Worm (Caenorhabditis elegans) whole organism, young adult: ENCODE results near the gene E04D5.5.

Experiments used
- B0019.2 ChIP-seq: fragments of 200-800 bp; sonication (Bioruptor generic); conservative IDR thresholded peaks from 2 replicates; pipeline ENCODE4 v1.3.6; 2022; ENCODE audit warnings: missing genetic modification reagents, missing genetic modification characterization, missing compliant biosample characterization
- B0035.1 ChIP-seq: sonication (generic microtip); optimal IDR thresholded peaks from 2 replicates; lab custom pipeline; 2016; ENCODE audit warnings: missing genetic modification characterization, mild to moderate bottlenecking, missing compliant biosample characterization, missing genotype, missing genetic modification reagents
- B0261.1 ChIP-seq: sonication (generic microtip); optimal IDR thresholded peaks from 2 replicates; lab custom pipeline; 2016; ENCODE audit warnings: mild to moderate bottlenecking, missing genetic modification characterization, moderate library complexity, missing compliant biosample characterization
- F22D6.2 ChIP-seq: sonication (generic microtip); optimal IDR thresholded peaks from 2 replicates; lab custom pipeline; 2016; ENCODE audit warnings: mild to moderate bottlenecking, missing genetic modification characterization, missing compliant biosample characterization
- F33H1.4 ChIP-seq: fragments of 200-800 bp; sonication (Bioruptor generic); IDR thresholded peaks from 2 replicates; pipeline ENCODE4 v1.3.6; 2022; ENCODE audit warnings: missing genetic modification reagents, missing genetic modification characterization, missing compliant biosample characterization
- F49E8.2 ChIP-seq: sonication (generic microtip); optimal IDR thresholded peaks from 3 replicates; lab custom pipeline; 2017; ENCODE audit warnings: missing genetic modification characterization, mild to moderate bottlenecking, missing compliant biosample characterization, antibody characterized with exemption, moderate library complexity; ENCODE audit not compliant: insufficient read depth
- F55B11.4 ChIP-seq: sonication (generic microtip); optimal IDR thresholded peaks from 2 replicates; lab custom pipeline; 2016; ENCODE audit warnings: missing compliant biosample characterization, missing genetic modification characterization, borderline replicate concordance; ENCODE audit not compliant: insufficient read depth
- F57C9.4 ChIP-seq: sonication (generic microtip); optimal IDR thresholded peaks from 2 replicates; lab custom pipeline; 2017; ENCODE audit warnings: mild to moderate bottlenecking, missing genetic modification characterization, missing compliant biosample characterization
- K12H6.12 ChIP-seq: fragments of 200-800 bp; sonication (Bioruptor generic); optimal IDR thresholded peaks from 2 replicates; lab custom pipeline; 2018; ENCODE audit warnings: mild to moderate bottlenecking, missing genetic modification characterization, missing compliant biosample characterization
- Y53F4B.3 ChIP-seq: fragments of 200-800 bp; sonication (Bioruptor generic); IDR thresholded peaks from 2 replicates; pipeline ENCODE4 v1.3.6; 2022; ENCODE audit warnings: missing genetic modification reagents, missing genetic modification characterization, missing compliant biosample characterization
- Y53G8AR.9 ChIP-seq: fragments of 200-800 bp; sonication (Bioruptor generic); conservative IDR thresholded peaks from 2 replicates; pipeline ENCODE4 v1.3.6; 2022; ENCODE audit warnings: missing genetic modification reagents, missing genetic modification characterization, missing compliant biosample characterization
- ama-1 ChIP-seq, 3 experiments: fragments of 150-350 bp in 1 of 3; sonication (generic microtip) in 2 of 3; optimal IDR thresholded peaks; 2 replicates each; lab custom pipeline; 2014 to 2018; ENCODE audit warnings: missing biosample characterization in 2 of 3, missing genetic modification characterization in 2 of 3, missing genetic modification reagents in 2 of 3
- atf-7 ChIP-seq: sonication (generic microtip); optimal IDR thresholded peaks from 2 replicates; lab custom pipeline; 2017; ENCODE audit warnings: mild to moderate bottlenecking, missing genetic modification characterization, missing compliant biosample characterization
- athp-1 ChIP-seq: sonication (generic microtip); optimal IDR thresholded peaks from 2 replicates; lab custom pipeline; 2017; ENCODE audit warnings: mild to moderate bottlenecking, missing genetic modification characterization, missing compliant biosample characterization
- cebp-1 ChIP-seq, 2 experiments: fragments of 200-800 bp in 1 of 2; sonication (Bioruptor generic) in 1 of 2; sonication (generic microtip) in 1 of 2; IDR thresholded peaks in 1 of 2; optimal IDR thresholded peaks in 1 of 2; 2 replicates each; pipeline versions ENCODE4 v1.3.6 to Lab custom; 2017 to 2022; ENCODE audit warnings: missing compliant biosample characterization in 2 of 2, missing genetic modification characterization in 2 of 2, mild to moderate bottlenecking in 1 of 2, missing genetic modification reagents in 1 of 2, moderate library complexity in 1 of 2
- ceh-27 ChIP-seq: fragments of 200-800 bp; sonication (Bioruptor generic); optimal IDR thresholded peaks from 2 replicates; lab custom pipeline; 2018; ENCODE audit warnings: mild to moderate bottlenecking, missing genetic modification characterization, moderate library complexity, missing compliant biosample characterization
- die-1 ChIP-seq: sonication (generic microtip); optimal IDR thresholded peaks from 2 replicates; lab custom pipeline; 2016; ENCODE audit warnings: missing genotype, mild to moderate bottlenecking, missing genetic modification characterization, missing compliant biosample characterization
- dox-1 ChIP-seq: fragments of 200-800 bp; sonication (Bioruptor generic); IDR thresholded peaks from 2 replicates; pipeline ENCODE4 v1.3.6; 2022; ENCODE audit warnings: missing genetic modification reagents, missing genetic modification characterization, missing compliant biosample characterization
- efl-1 ChIP-seq: fragments of 150-350 bp; optimal IDR thresholded peaks from 2 replicates; lab custom pipeline; 2014; ENCODE audit warnings: missing biosample characterization, missing genetic modification reagents, missing genetic modification characterization
- egrh-3 ChIP-seq: fragments of 200-800 bp; sonication (Bioruptor generic); IDR thresholded peaks from 2 replicates; pipeline ENCODE4 v1.3.6; 2022; ENCODE audit warnings: missing genetic modification reagents, missing genetic modification characterization, missing compliant biosample characterization
- ekl-4 ChIP-seq: fragments of 200-800 bp; sonication (Bioruptor generic); IDR thresholded peaks from 2 replicates; pipeline ENCODE4 v1.3.6; 2022; ENCODE audit warnings: missing genetic modification reagents, missing genetic modification characterization, missing compliant biosample characterization
- hlh-26 ChIP-seq: fragments of 200-800 bp; sonication (Bioruptor generic); conservative IDR thresholded peaks from 2 replicates; pipeline ENCODE4 v1.3.6; 2022; ENCODE audit warnings: missing genetic modification reagents, missing genetic modification characterization, missing compliant biosample characterization
- let-607 ChIP-seq, 2 experiments: fragments of 200-800 bp in 1 of 2; sonication (Bioruptor generic) in 1 of 2; sonication (generic microtip) in 1 of 2; optimal IDR thresholded peaks; 2 replicates each; lab custom pipeline; 2016 to 2018; ENCODE audit warnings: mild to moderate bottlenecking in 2 of 2, missing compliant biosample characterization in 2 of 2, missing genetic modification characterization in 2 of 2, moderate library complexity in 2 of 2, missing genotype in 1 of 2
- lin-26 ChIP-seq: fragments of 200-800 bp; sonication (Bioruptor generic); IDR thresholded peaks from 2 replicates; pipeline ENCODE4 v1.3.6; 2022; ENCODE audit warnings: missing genetic modification reagents, missing genetic modification characterization, missing compliant biosample characterization
- madf-10 ChIP-seq: sonication (generic microtip); optimal IDR thresholded peaks from 2 replicates; lab custom pipeline; 2016; ENCODE audit warnings: mild to moderate bottlenecking, missing genetic modification characterization, missing compliant biosample characterization
- madf-8 ChIP-seq: fragments of 200-800 bp; sonication (Bioruptor generic); conservative IDR thresholded peaks from 2 replicates; pipeline ENCODE4 v1.3.6; 2022; ENCODE audit warnings: missing genetic modification reagents, missing genetic modification characterization, missing compliant biosample characterization
- mcd-1 ChIP-seq: fragments of 200-800 bp; sonication (Bioruptor generic); IDR thresholded peaks from 2 replicates; pipeline ENCODE4 v1.3.6; 2022; ENCODE audit warnings: missing genetic modification reagents, missing genetic modification characterization, missing compliant biosample characterization
- mxl-1 ChIP-seq: sonication (generic microtip); optimal IDR thresholded peaks from 2 replicates; lab custom pipeline; 2016; ENCODE audit warnings: missing genetic modification characterization, missing compliant biosample characterization
- nfyb-1 ChIP-seq: fragments of 200-800 bp; sonication (Bioruptor generic); IDR thresholded peaks from 2 replicates; pipeline ENCODE4 v1.3.6; 2022; ENCODE audit warnings: missing genetic modification reagents, missing genetic modification characterization, missing compliant biosample characterization
- nhr-80 ChIP-seq: sonication (generic microtip); optimal IDR thresholded peaks from 2 replicates; lab custom pipeline; 2016; ENCODE audit warnings: missing genetic modification characterization, missing compliant biosample characterization
- pha-4 ChIP-seq: fragments of 150-350 bp; sonication (generic microtip); optimal IDR thresholded peaks from 2 replicates; lab custom pipeline; 2014; ENCODE audit warnings: missing biosample characterization, missing genetic modification reagents, missing genetic modification characterization
- rcor-1 ChIP-seq: fragments of 200-800 bp; sonication (Bioruptor generic); IDR thresholded peaks from 2 replicates; pipeline ENCODE4 v1.3.6; 2022; ENCODE audit warnings: missing genetic modification reagents, missing genetic modification characterization, missing compliant biosample characterization
- snpc-1.3 ChIP-seq: sonication (generic microtip); optimal IDR thresholded peaks from 2 replicates; lab custom pipeline; 2017; ENCODE audit warnings: missing genetic modification characterization, mild to moderate bottlenecking, missing compliant biosample characterization, antibody characterized with exemption, moderate library complexity, missing genotype, missing genetic modification reagents; ENCODE audit not compliant: insufficient read depth
- snpc-3.4 ChIP-seq: sonication (generic microtip); optimal IDR thresholded peaks from 2 replicates; lab custom pipeline; 2017; ENCODE audit warnings: missing genetic modification characterization, mild to moderate bottlenecking, missing compliant biosample characterization, antibody characterized with exemption, moderate library complexity, missing genotype, missing genetic modification reagents
- snpc-4 ChIP-seq, 5 experiments: fragments of 150-350 bp in 1 of 5; sonication (generic microtip) in 4 of 5; optimal IDR thresholded peaks; 2 replicates each; lab custom pipeline; 2014 to 2018; ENCODE audit warnings: missing genetic modification characterization in 5 of 5, missing biosample characterization in 3 of 5, antibody characterized with exemption in 2 of 5, mild to moderate bottlenecking in 2 of 5, missing compliant biosample characterization in 2 of 5, missing genotype in 2 of 5, moderate library complexity in 2 of 5, missing genetic modification reagents in 1 of 5
- somi-1 ChIP-seq: fragments of 200-800 bp; sonication (Bioruptor generic); optimal IDR thresholded peaks from 2 replicates; lab custom pipeline; 2018; ENCODE audit warnings: mild to moderate bottlenecking, missing genetic modification characterization, missing compliant biosample characterization
- tbp1 ChIP-seq: fragments of 200-800 bp; sonication (Bioruptor generic); optimal IDR thresholded peaks from 2 replicates; lab custom pipeline; 2018; ENCODE audit warnings: mild to moderate bottlenecking, missing genetic modification characterization, missing compliant biosample characterization
- unc-62 ChIP-seq: fragments of 150-350 bp; optimal IDR thresholded peaks from 2 replicates; lab custom pipeline; 2014; ENCODE audit warnings: missing biosample characterization, missing genetic modification reagents, missing genetic modification characterization
- zfh-2 ChIP-seq: fragments of 200-800 bp; sonication (Bioruptor generic); conservative IDR thresholded peaks from 2 replicates; pipeline ENCODE4 v1.3.6; 2022; ENCODE audit warnings: missing genetic modification reagents, missing genetic modification characterization, missing compliant biosample characterization
- ztf-18 ChIP-seq: sonication (generic microtip); optimal IDR thresholded peaks from 2 replicates; lab custom pipeline; 2016; ENCODE audit warnings: missing genotype, mild to moderate bottlenecking, missing genetic modification characterization, missing compliant biosample characterization
- ztf-22 ChIP-seq: fragments of 200-800 bp; sonication (Bioruptor generic); optimal IDR thresholded peaks from 2 replicates; lab custom pipeline; 2018; ENCODE audit warnings: mild to moderate bottlenecking, missing genetic modification characterization, moderate library complexity, missing compliant biosample characterization
- ztf-25 ChIP-seq: fragments of 200-800 bp; sonication (Bioruptor generic); IDR thresholded peaks from 2 replicates; pipeline ENCODE4 v1.3.6; 2022; ENCODE audit warnings: missing genetic modification reagents, missing genetic modification characterization, missing compliant biosample characterization
- ztf-26 ChIP-seq: sonication (generic microtip); optimal IDR thresholded peaks from 2 replicates; lab custom pipeline; 2017; ENCODE audit warnings: missing genetic modification characterization, missing compliant biosample characterization
- ztf-28 ChIP-seq: fragments of 200-800 bp; sonication (Bioruptor generic); IDR thresholded peaks from 2 replicates; pipeline ENCODE4 v1.3.6; 2022; ENCODE audit warnings: missing genetic modification reagents, missing genetic modification characterization, missing compliant biosample characterization

Gene E04D5.5

ce11 chrII:10388041-10388706 is 22.9 kb upstream of the E04D5.5 start (continued):
- TF ChIP-seq F55B11.4 (tag; lab: Kevin White, UChicago) (no peak), rcor-1 (GFP tag; lab: Robert Waterston, UW) (no peak; the same call in 1 of the 2 replicates), F33H1.4 (GFP tag; lab: Robert Waterston, UW) (peak; percentile 51), nfyb-1 (0 out of 2 replicates have a peak, but pooled peaks have one; percentile 14), zfh-2 (no peak), madf-10 (tag; lab: Kevin White, UChicago) (peak; percentile 46), F49E8.2 (tag; lab: Kevin White, UChicago) (peak; percentile 28), snpc-3.4 (tag; lab: Kevin White, UChicago) (peak; percentile 36), snpc-1.3 (peak; percentile 78), ztf-26 (no peak), somi-1 (no peak), ztf-18 (peak; percentile 45), die-1 (tag; lab: Kevin White, UChicago) (no peak), ama-1 (optimal IDR thresholded peaks at IDR 0.05; lab: Kevin White, UChicago) (peak; percentile 44), ama-1 (GFP tag; optimal IDR thresholded peaks at IDR 0.05; lab: Kevin White, UChicago) (peak in 1 of 2 experiments; percentile 16), ztf-25 (no peak), mxl-1 (tag; lab: Kevin White, UChicago) (no peak), athp-1 (tag; lab: Kevin White, UChicago) (peak; percentile 67), ekl-4 (GFP tag; lab: Robert Waterston, UW) (peak; percentile 26; the same call in 1 of the 2 replicates), mcd-1 (GFP tag; lab: Robert Waterston, UW) (peak; percentile 46; the same call in 1 of the 2 replicates), K12H6.12 (tag; lab: Kevin White, UChicago) (peak; percentile 32), F22D6.2 (tag; lab: Kevin White, UChicago) (no peak), B0261.1 (tag; lab: Kevin White, UChicago) (no peak), ceh-27 (GFP tag; lab: Kevin White, UChicago) (peak; percentile 0), hlh-26 (GFP tag; lab: Robert Waterston, UW) (no peak), B0019.2 (GFP tag; lab: Robert Waterston, UW) (peak; percentile 72), Y53F4B.3 (no peak)

DNA sequence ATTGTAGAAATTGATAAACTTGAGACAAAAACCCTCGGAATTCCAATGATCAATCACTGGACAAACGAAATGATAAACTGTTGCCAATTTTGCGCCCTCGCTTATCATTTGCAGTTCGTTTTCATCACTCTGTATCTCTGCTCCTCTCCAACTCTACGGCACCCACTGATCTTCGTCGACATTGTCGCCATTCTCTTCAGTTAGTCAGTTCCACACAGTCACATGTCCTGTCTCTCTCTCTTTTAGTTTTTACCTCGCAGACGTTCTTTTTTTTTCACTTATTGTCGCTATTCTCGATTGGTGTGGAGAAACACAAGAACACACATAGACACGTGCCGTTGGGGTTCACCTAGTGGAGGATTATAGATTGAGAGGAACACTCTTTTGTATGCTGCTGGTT is 22.1 kb upstream of the E04D5.5 start:
- TF ChIP-seq efl-1 (GFP tag; lab: Kevin White, UChicago): no peak
- TF ChIP-seq snpc-4 (GFP tag; optimal IDR thresholded peaks at IDR 0.05; lab: Kevin White, UChicago): no peak
- TF ChIP-seq snpc-4 (tag; optimal IDR thresholded peaks at IDR 0.05; lab: Kevin White, UChicago): peak in 3 of 4 experiments; percentile 27 to 57 (median 32)
- peak; percentile 50 for TF ChIP-seq atf-7 (tag; lab: Kevin White, UChicago)
- TF ChIP-seq cebp-1 (GFP tag; IDR thresholded peaks at IDR 0.05; lab: Robert Waterston, UW): peak; percentile 8; the same call in 1 of the 2 replicates
- peak; percentile 73 for TF ChIP-seq cebp-1 (tag; optimal IDR thresholded peaks at IDR 0.05; lab: Kevin White, UChicago)
- TF ChIP-seq K12H6.12 (tag; lab: Kevin White, UChicago): peak; percentile 43
- peak; percentile 18 for TF ChIP-seq tbp1
- no peak for TF ChIP-seq F33H1.4 (GFP tag; lab: Robert Waterston, UW)
- TF ChIP-seq ztf-26: peak; percentile 89
- TF ChIP-seq B0035.1: no peak
- no peak for TF ChIP-seq madf-8 (GFP tag; lab: Robert Waterston, UW)
- TF ChIP-seq ztf-28 (GFP tag; lab: Robert Waterston, UW): no peak
- TF ChIP-seq egrh-3 (GFP tag; lab: Robert Waterston, UW): no peak
- peak; percentile 88 for TF ChIP-seq nhr-80 (tag; lab: Kevin White, UChicago)
- TF ChIP-seq ztf-22: peak; percentile 88
- TF ChIP-seq mcd-1 (GFP tag; lab: Robert Waterston, UW): peak; percentile 34
- peak; percentile 6; the same call in 1 of the 2 replicates for TF ChIP-seq Y53G8AR.9
- TF ChIP-seq let-607 (tag; optimal IDR thresholded peaks at IDR 0.05; lab: Kevin White, UChicago): peak; percentile 64 to 67
- TF ChIP-seq unc-62 (GFP tag; lab: Kevin White, UChicago): peak; percentile 25
- TF ChIP-seq lin-26 (GFP tag; lab: Robert Waterston, UW): peak; percentile 64; the same call in 1 of the 2 replicates
- peak; percentile 48; the same call in 1 of the 2 replicates for TF ChIP-seq dox-1 (GFP tag; lab: Robert Waterston, UW)
- TF ChIP-seq F55B11.4 (tag; lab: Kevin White, UChicago): no peak
- TF ChIP-seq pha-4 (tag; lab: Kevin White, UChicago): peak; percentile 82
- TF ChIP-seq F57C9.4 (tag; lab: Kevin White, UChicago): no peak
